Worm (Caenorhabditis elegans) whole organism, L1 larva: ENCODE results near the gene K07D4.6.

Experiments used
- ces-1 ChIP-seq: fragments of 150-350 bp; optimal IDR thresholded peaks from 2 replicates; lab custom pipeline; 2014; ENCODE audit warnings: missing biosample characterization, missing genetic modification reagents, missing genetic modification characterization
- elt-3 ChIP-seq, 6 experiments: fragments of 150-350 bp in 1 of 6; sonication (generic microtip); optimal IDR thresholded peaks; 2 replicates each; lab custom pipeline; 2017 to 2018; ENCODE audit warnings: missing biosample characterization in 6 of 6, missing genetic modification characterization in 6 of 6, inconsistent platforms in 1 of 6
- fkh-4 ChIP-seq: sonication (generic microtip); optimal IDR thresholded peaks from 2 replicates; lab custom pipeline; 2016; ENCODE audit warnings: missing compliant biosample characterization, missing genetic modification characterization, borderline replicate concordance

- TF ChIP-seq elt-3 (tag; optimal IDR thresholded peaks at IDR 0.05; lab: Kevin White, UChicago) (no peak), ces-1 (GFP tag; lab: Kevin White, UChicago) (no peak), fkh-4 (tag; lab: Kevin White, UChicago) (no peak)
Measured at ce11 chrII:3972153-3972552, 46.4 kb downstream of the K07D4.6 start, which contains the start of gene K10G6.9.
